Worm (Caenorhabditis elegans): ENCODE measurements around the gene irld-15.

- no peak for TF ChIP-seq ceh-36 (tag; optimal IDR thresholded peaks at IDR 0.05)
- TF ChIP-seq pes-1 (GFP tag; IDR thresholded peaks at IDR 0.05) = no peak
- no peak for TF ChIP-seq ama-1 (optimal IDR thresholded peaks at IDR 0.05)
- TF ChIP-seq tra-4 (tag; optimal IDR thresholded peaks at IDR 0.05) = no peak
- no peak for TF ChIP-seq hmg-4 (GFP tag; optimal IDR thresholded peaks at IDR 0.05)
- TF ChIP-seq ets-7 (tag; optimal IDR thresholded peaks at IDR 0.05) = no peak
- TF ChIP-seq B0310.2 (tag; optimal IDR thresholded peaks at IDR 0.05) = no peak
- no peak for TF ChIP-seq tbx-37 (GFP tag; conservative IDR thresholded peaks at IDR 0.05)
Observed at ce11 chrV:2336151-2336550, 32.5 kb upstream of the irld-15 start, which contains the start of gene irld-28.

All from whole organism, early embryonic.